Worm (Caenorhabditis elegans) whole organism, L3 larva: ENCODE measurements around the gene ZK1010.5.

Source experiments
- R02D3.7 ChIP-seq: fragments of 150-350 bp; optimal IDR thresholded peaks from 2 replicates; lab custom pipeline; 2014; ENCODE audit warnings: missing biosample characterization, missing genetic modification characterization
- ZK546.5 ChIP-seq: sonication (generic microtip); optimal IDR thresholded peaks from 2 replicates; lab custom pipeline; 2017; ENCODE audit warnings: missing biosample characterization, missing genetic modification characterization
- aly-2 ChIP-seq: fragments of 150-350 bp; optimal IDR thresholded peaks from 2 replicates; lab custom pipeline; 2014; ENCODE audit warnings: missing biosample characterization, missing genetic modification characterization
- ceh-28 ChIP-seq: fragments of 150-350 bp; optimal IDR thresholded peaks from 2 replicates; lab custom pipeline; 2014; ENCODE audit warnings: missing biosample characterization, missing genetic modification reagents, missing genetic modification characterization
- ceh-82 ChIP-seq: fragments of 150-350 bp; optimal IDR thresholded peaks from 2 replicates; lab custom pipeline; 2014; ENCODE audit warnings: missing biosample characterization, missing genetic modification characterization
- ceh-9 ChIP-seq: sonication (generic microtip); optimal IDR thresholded peaks from 2 replicates; lab custom pipeline; 2018; ENCODE audit warnings: missing biosample characterization, missing genetic modification characterization
- daf-12 ChIP-seq: fragments of 150-350 bp; optimal IDR thresholded peaks from 2 replicates; lab custom pipeline; 2014; ENCODE audit warnings: missing biosample characterization, missing genetic modification reagents, missing genetic modification characterization
- egl-27 ChIP-seq: sonication (generic microtip); optimal IDR thresholded peaks from 4 replicates; lab custom pipeline; 2017; ENCODE audit warnings: missing biosample characterization, missing genetic modification reagents, missing genetic modification characterization
- egl-5 ChIP-seq: fragments of 150-350 bp; optimal IDR thresholded peaks from 2 replicates; lab custom pipeline; 2017; ENCODE audit warnings: missing biosample characterization, missing genetic modification reagents, missing genetic modification characterization, inconsistent platforms
- elt-1 ChIP-seq: fragments of 150-350 bp; optimal IDR thresholded peaks from 2 replicates; lab custom pipeline; 2014; ENCODE audit warnings: missing biosample characterization, missing genetic modification characterization
- elt-2 ChIP-seq: sonication (generic microtip); optimal IDR thresholded peaks from 2 replicates; lab custom pipeline; 2016; ENCODE audit warnings: missing genetic modification reagents, mild to moderate bottlenecking, missing genetic modification characterization, missing compliant biosample characterization
- eor-1 ChIP-seq, 2 experiments: fragments of 150-350 bp; optimal IDR thresholded peaks; 2 replicates each; lab custom pipeline; 2014 to 2018; ENCODE audit warnings: missing biosample characterization in 2 of 2, missing genetic modification characterization in 2 of 2
- fkh-10 ChIP-seq: sonication (generic microtip); optimal IDR thresholded peaks from 2 replicates; lab custom pipeline; 2017; ENCODE audit warnings: missing biosample characterization, missing genetic modification reagents, missing genetic modification characterization
- fkh-2 ChIP-seq: fragments of 150-350 bp; optimal IDR thresholded peaks from 2 replicates; lab custom pipeline; 2014; ENCODE audit warnings: missing biosample characterization, missing genetic modification reagents, missing genetic modification characterization
- fos-1 ChIP-seq: fragments of 150-350 bp; optimal IDR thresholded peaks from 2 replicates; lab custom pipeline; 2014; ENCODE audit warnings: missing biosample characterization, missing genetic modification characterization
- hmg-11 ChIP-seq: sonication (generic microtip); optimal IDR thresholded peaks from 2 replicates; lab custom pipeline; 2016; ENCODE audit warnings: missing genetic modification characterization, missing compliant biosample characterization
- jun-1 ChIP-seq: fragments of 150-350 bp; optimal IDR thresholded peaks from 2 replicates; lab custom pipeline; 2014; ENCODE audit warnings: missing biosample characterization, missing genetic modification reagents, missing genetic modification characterization
- lin-15B ChIP-seq: fragments of 150-350 bp; optimal IDR thresholded peaks from 2 replicates; lab custom pipeline; 2014; ENCODE audit warnings: missing biosample characterization, missing genetic modification characterization
- lsy-12 ChIP-seq: sonication (generic microtip); optimal IDR thresholded peaks from 2 replicates; lab custom pipeline; 2016; ENCODE audit warnings: mild to moderate bottlenecking, missing genetic modification characterization, missing compliant biosample characterization
- mdl-1 ChIP-seq: fragments of 150-350 bp; optimal IDR thresholded peaks from 2 replicates; lab custom pipeline; 2014; ENCODE audit warnings: missing biosample characterization, missing genetic modification characterization
- nfya-1 ChIP-seq: sonication (generic microtip); optimal IDR thresholded peaks from 2 replicates; lab custom pipeline; 2017; ENCODE audit warnings: missing genetic modification characterization, mild to moderate bottlenecking, missing compliant biosample characterization, antibody characterized with exemption, moderate library complexity; ENCODE audit not compliant: insufficient read depth
- nhr-11 ChIP-seq: fragments of 150-350 bp; optimal IDR thresholded peaks from 2 replicates; lab custom pipeline; 2014; ENCODE audit warnings: missing biosample characterization, missing genetic modification characterization
- nhr-12 ChIP-seq: fragments of 150-350 bp; optimal IDR thresholded peaks from 2 replicates; lab custom pipeline; 2014; ENCODE audit warnings: missing biosample characterization, missing genetic modification characterization
- nhr-23 ChIP-seq: fragments of 150-350 bp; optimal IDR thresholded peaks from 2 replicates; lab custom pipeline; 2014; ENCODE audit warnings: missing biosample characterization, missing genetic modification reagents, missing genetic modification characterization
- nhr-237 ChIP-seq: fragments of 150-350 bp; optimal IDR thresholded peaks from 2 replicates; lab custom pipeline; 2014; ENCODE audit warnings: missing biosample characterization, missing genetic modification characterization
- nhr-25 ChIP-seq: sonication (generic microtip); optimal IDR thresholded peaks from 2 replicates; lab custom pipeline; 2017; ENCODE audit warnings: missing biosample characterization, missing genetic modification characterization
- nhr-28 ChIP-seq: fragments of 150-350 bp; optimal IDR thresholded peaks from 2 replicates; lab custom pipeline; 2014; ENCODE audit warnings: missing biosample characterization, missing genetic modification characterization
- nhr-43 ChIP-seq: sonication (generic microtip); optimal IDR thresholded peaks from 2 replicates; lab custom pipeline; 2016; ENCODE audit warnings: mild to moderate bottlenecking, missing genetic modification characterization, missing compliant biosample characterization; ENCODE audit not compliant: poor library complexity, severe bottlenecking
- nhr-67 ChIP-seq: fragments of 150-350 bp; optimal IDR thresholded peaks from 2 replicates; lab custom pipeline; 2014; ENCODE audit warnings: missing biosample characterization, missing genetic modification characterization
- nhr-77 ChIP-seq: fragments of 150-350 bp; optimal IDR thresholded peaks from 2 replicates; lab custom pipeline; 2014; ENCODE audit warnings: missing biosample characterization, missing genetic modification characterization
- pha-4 ChIP-seq: fragments of 150-350 bp; optimal IDR thresholded peaks from 2 replicates; lab custom pipeline; 2014; ENCODE audit warnings: missing biosample characterization, missing genetic modification reagents, missing genetic modification characterization
- pqm-1 ChIP-seq: fragments of 150-350 bp; optimal IDR thresholded peaks from 2 replicates; lab custom pipeline; 2017; ENCODE audit warnings: missing biosample characterization, missing genetic modification characterization, inconsistent platforms
- snpc-4 ChIP-seq: fragments of 150-350 bp; optimal IDR thresholded peaks from 2 replicates; lab custom pipeline; 2014; ENCODE audit warnings: missing biosample characterization, missing genetic modification characterization
- tbx-2 ChIP-seq: sonication (generic microtip); optimal IDR thresholded peaks from 2 replicates; lab custom pipeline; 2016; ENCODE audit warnings: mild to moderate bottlenecking, missing genetic modification characterization, missing compliant biosample characterization
- unc-62 ChIP-seq: fragments of 150-350 bp; sonication (generic microtip); optimal IDR thresholded peaks from 4 replicates; lab custom pipeline; 2014; ENCODE audit warnings: missing biosample characterization, missing genetic modification reagents, missing genetic modification characterization
- ztf-11 ChIP-seq: fragments of 150-350 bp; optimal IDR thresholded peaks from 2 replicates; lab custom pipeline; 2014; ENCODE audit warnings: missing biosample characterization, missing genetic modification characterization

The ZK1010.5 gene

DNA sequence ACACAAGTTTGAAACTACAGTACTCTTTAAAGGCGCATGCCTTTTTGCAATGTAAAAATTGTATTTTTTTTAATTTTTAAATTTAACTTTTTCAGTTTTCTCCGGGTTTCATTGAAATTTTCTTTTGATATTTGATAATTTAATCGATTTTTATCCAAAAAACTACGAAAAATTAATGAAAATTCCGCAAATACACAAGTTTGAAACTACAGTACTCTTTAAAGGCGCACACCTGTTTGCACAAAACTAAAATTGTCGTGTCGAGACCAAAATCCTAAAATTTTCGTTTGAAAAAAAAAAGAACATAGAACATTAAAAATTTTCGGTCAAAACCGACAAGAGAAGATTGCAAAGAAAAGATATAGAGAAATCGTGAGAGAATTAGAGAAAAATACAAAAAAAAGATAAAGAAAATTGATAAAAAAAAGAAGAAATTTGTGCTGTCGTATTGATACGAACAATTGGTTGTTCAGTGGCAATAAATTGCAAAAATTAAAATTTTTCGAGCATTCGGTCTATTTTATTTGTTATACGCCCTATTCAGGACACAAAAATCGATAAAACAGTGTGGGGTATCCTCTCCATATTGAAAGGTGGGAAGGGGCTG lies 19.8 kb downstream of the ZK1010.5 start:
- TF ChIP-seq nhr-67 (tag; lab: Kevin White, UChicago) (no peak), pha-4 (peak; percentile 28), mdl-1 (tag; lab: Kevin White, UChicago) (no peak), nhr-77 (no peak), elt-2 (tag; lab: Kevin White, UChicago) (peak; percentile 82), lsy-12 (no peak), pqm-1 (tag; lab: Kevin White, UChicago) (peak; percentile 43), nfya-1 (no peak)

DNA sequence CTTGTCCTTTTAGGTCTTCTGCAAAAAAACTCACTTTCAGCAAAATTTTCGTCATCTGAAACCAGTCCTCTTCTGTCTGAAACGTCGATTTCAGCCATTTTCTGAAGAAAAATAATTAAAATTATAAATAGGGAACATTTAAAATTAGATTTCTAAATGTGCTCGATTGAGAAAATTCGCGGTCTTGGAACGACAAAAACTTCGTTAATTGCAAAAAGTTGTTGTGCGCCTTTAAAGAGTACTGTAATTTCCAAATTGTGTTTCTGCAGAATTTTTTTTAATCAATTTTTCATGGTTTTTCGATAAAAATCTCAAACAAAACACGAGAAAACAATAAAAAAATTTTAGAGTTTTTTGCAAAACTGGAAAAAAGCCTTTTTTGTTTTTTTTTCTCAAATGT lies 20.4 kb downstream of the ZK1010.5 start, which contains the start of gene ttm-1:
TSS of gene ttm-1 (minus strand) at position 101 of the 400 bp plus-strand sequence.
- TF ChIP-seq nhr-77, result no peak
- no peak for TF ChIP-seq eor-1 (tag; optimal IDR thresholded peaks at IDR 0.05; lab: Kevin White, UChicago)
- no peak for TF ChIP-seq egl-5 (tag; lab: Kevin White, UChicago)
- TF ChIP-seq daf-12 (tag; lab: Kevin White, UChicago), result no peak
- TF ChIP-seq, all 47 proteins: peak for 0

DNA sequence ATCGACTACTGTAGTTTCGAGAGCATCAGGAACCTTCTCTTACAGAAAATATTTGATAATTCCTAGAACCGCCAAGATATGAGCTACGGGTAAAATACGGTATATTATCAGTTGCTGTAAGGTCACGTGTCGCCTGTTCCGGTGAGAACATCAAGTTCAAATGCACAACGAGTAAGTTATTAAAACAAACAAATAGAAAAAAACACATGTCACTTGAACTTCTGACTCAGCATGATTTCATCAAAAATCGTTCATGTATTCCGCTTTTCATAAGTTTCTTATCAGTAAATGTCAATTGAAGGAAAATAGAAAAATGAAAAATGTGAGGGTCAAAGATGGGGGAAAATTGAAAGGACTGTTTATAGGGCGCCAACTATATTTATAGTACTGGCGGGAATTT lies 26.6 kb downstream of the ZK1010.5 start:
- TF ChIP-seq fkh-10 (GFP tag; lab: Kevin White, UChicago) (no peak), fos-1 (no peak), nfya-1 (no peak), unc-62 (GFP tag; lab: Kevin White, UChicago) (no peak), ceh-28 (tag; lab: Kevin White, UChicago) (no peak), jun-1 (peak; percentile 18), nhr-77 (no peak), hmg-11 (no peak), nhr-12 (no peak), nhr-43 (no peak), nhr-23 (tag; lab: Kevin White, UChicago) (no peak), pqm-1 (tag; lab: Kevin White, UChicago) (peak; percentile 60), tbx-2 (tag; lab: Kevin White, UChicago) (no peak), aly-2 (tag; lab: Kevin White, UChicago) (no peak), egl-27 (no peak), nhr-28 (no peak), lin-15B (tag; lab: Kevin White, UChicago) (no peak), ceh-9 (tag; lab: Kevin White, UChicago) (no peak), ZK546.5 (tag; lab: Kevin White, UChicago) (no peak), nhr-11 (tag; lab: Kevin White, UChicago) (no peak), nhr-25 (no peak), pha-4 (peak; percentile 52), lsy-12 (no peak), elt-2 (tag; lab: Kevin White, UChicago) (peak; percentile 81), ztf-11 (tag; lab: Kevin White, UChicago) (no peak), mdl-1 (tag; lab: Kevin White, UChicago) (no peak), elt-1 (tag; lab: Kevin White, UChicago) (no peak), R02D3.7 (tag; lab: Kevin White, UChicago) (no peak), nhr-67 (tag; lab: Kevin White, UChicago) (no peak), fkh-2 (no peak), snpc-4 (tag; lab: Kevin White, UChicago) (no peak), ceh-82 (tag; lab: Kevin White, UChicago) (no peak), eor-1 (tag; optimal IDR thresholded peaks at IDR 0.05; lab: Kevin White, UChicago) (no peak), nhr-237 (tag; lab: Kevin White, UChicago) (no peak)

DNA sequence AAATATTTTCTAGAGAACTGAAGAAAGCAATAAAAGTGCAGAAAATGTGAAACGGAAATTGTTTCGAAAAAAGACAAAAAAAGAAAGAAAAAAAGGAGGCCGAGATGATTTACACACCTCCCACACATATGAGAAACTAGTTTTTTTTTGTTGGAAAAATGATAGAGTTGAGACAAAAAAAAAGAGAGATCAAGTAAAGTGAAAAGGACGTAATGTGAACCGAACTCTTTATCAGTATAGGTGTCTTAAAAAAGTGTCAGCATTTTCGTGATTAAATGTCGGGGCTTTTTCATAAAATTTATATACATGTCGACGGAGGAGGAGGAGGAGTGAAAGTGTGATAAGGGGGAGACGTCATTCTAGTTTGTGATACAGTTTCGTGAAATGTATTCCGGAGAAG lies 28.0 kb downstream of the ZK1010.5 start:
- TF ChIP-seq nfya-1 (no peak), aly-2 (tag; lab: Kevin White, UChicago) (no peak), ceh-28 (tag; lab: Kevin White, UChicago) (no peak), jun-1 (peak; percentile 42), pqm-1 (tag; lab: Kevin White, UChicago) (peak; percentile 39), mdl-1 (tag; lab: Kevin White, UChicago) (no peak), elt-2 (tag; lab: Kevin White, UChicago) (peak; percentile 90), fos-1 (no peak), elt-1 (tag; lab: Kevin White, UChicago) (no peak), snpc-4 (tag; lab: Kevin White, UChicago) (no peak), lin-15B (tag; lab: Kevin White, UChicago) (no peak)
